Fruit fly (Drosophila melanogaster) whole organism, embryonic: ENCODE results near the gene Pcif1.
A peak's percentile ranks its signal among the peaks of the same experiment; 100 is the strongest.

Experiments
- Abd-B ChIP-seq: fragments of 200-800 bp; sonication (Bioruptor generic); optimal IDR thresholded peaks from 2 replicates; lab custom pipeline; 2018; ENCODE audit warnings: missing biosample characterization, mild to moderate bottlenecking, missing genetic modification characterization, moderate library complexity
- Aef1 ChIP-seq: fragments of 200-800 bp; sonication (Bioruptor generic); IDR thresholded peaks from 3 replicates; pipeline ENCODE4 v1.3.6; 2022; ENCODE audit warnings: missing biosample characterization, missing genetic modification characterization
- Atf3 ChIP-seq: fragments of 200-800 bp; sonication (Bioruptor generic); optimal IDR thresholded peaks from 3 replicates; lab custom pipeline; 2016; ENCODE audit warnings: missing biosample characterization, missing genetic modification characterization
- BEAF-32 ChIP-seq: fragments of 200-800 bp; sonication (Bioruptor generic); optimal IDR thresholded peaks from 3 replicates; lab custom pipeline; 2017; ENCODE audit warnings: missing biosample characterization, missing genetic modification characterization, mild to moderate bottlenecking, moderate library complexity, missing genetic modification reagents
- Bgb ChIP-seq: fragments of 200-800 bp; sonication (Bioruptor generic); IDR thresholded peaks from 2 replicates; pipeline ENCODE4 v1.3.6; 2022; ENCODE audit warnings: missing biosample characterization, missing genetic modification characterization; ENCODE audit not compliant: partially characterized antibody
- CG10431 ChIP-seq: fragments of 200-800 bp; sonication (Bioruptor generic); optimal IDR thresholded peaks from 3 replicates; lab custom pipeline; 2018; ENCODE audit warnings: missing biosample characterization, mild to moderate bottlenecking, missing genetic modification characterization
- CG12104 ChIP-seq: fragments of 200-800 bp; sonication (Bioruptor generic); optimal IDR thresholded peaks from 3 replicates; lab custom pipeline; 2016; ENCODE audit warnings: missing biosample characterization, missing genetic modification characterization
- CG13424 ChIP-seq: fragments of 200-800 bp; sonication (Bioruptor generic); optimal IDR thresholded peaks from 2 replicates; lab custom pipeline; 2019; ENCODE audit warnings: missing biosample characterization, mild to moderate bottlenecking, missing genetic modification characterization, moderate library complexity
- CG13775 ChIP-seq: fragments of 200-800 bp; sonication (Bioruptor generic); optimal IDR thresholded peaks from 3 replicates; lab custom pipeline; 2017; ENCODE audit warnings: missing biosample characterization, mild to moderate bottlenecking, missing genetic modification characterization
- CG13894 ChIP-seq: fragments of 200-800 bp; sonication (Bioruptor generic); optimal IDR thresholded peaks from 3 replicates; lab custom pipeline; 2018; ENCODE audit warnings: missing biosample characterization, mild to moderate bottlenecking, missing genetic modification characterization, moderate library complexity
- CG15269 ChIP-seq: fragments of 200-800 bp; sonication (Bioruptor generic); optimal IDR thresholded peaks from 2 replicates; lab custom pipeline; 2018; ENCODE audit warnings: missing biosample characterization, mild to moderate bottlenecking, missing genetic modification characterization, moderate library complexity
- CG1602 ChIP-seq: fragments of 200-800 bp; sonication (Bioruptor generic); optimal IDR thresholded peaks from 3 replicates; lab custom pipeline; 2016; ENCODE audit warnings: missing biosample characterization, missing genetic modification characterization
- CG16815 ChIP-seq: fragments of 200-800 bp; sonication (Bioruptor generic); optimal IDR thresholded peaks from 3 replicates; lab custom pipeline; 2017; ENCODE audit warnings: missing biosample characterization, mild to moderate bottlenecking, missing genetic modification characterization
- CG17361 ChIP-seq: fragments of 200-800 bp; sonication (Bioruptor generic); IDR thresholded peaks from 3 replicates; pipeline ENCODE4 v1.3.6; 2022; ENCODE audit warnings: missing biosample characterization, missing genetic modification characterization
- CG17385 ChIP-seq: fragments of 200-800 bp; sonication (Bioruptor generic); optimal IDR thresholded peaks from 3 replicates; lab custom pipeline; 2018; ENCODE audit warnings: missing biosample characterization, mild to moderate bottlenecking, missing genetic modification characterization
- CG2199 ChIP-seq: fragments of 200-800 bp; sonication (Bioruptor generic); IDR thresholded peaks from 3 replicates; pipeline ENCODE4 v1.3.6; 2022; ENCODE audit warnings: missing biosample characterization, missing genetic modification characterization
- CG2202 ChIP-seq: fragments of 200-800 bp; sonication (Bioruptor generic); optimal IDR thresholded peaks from 2 replicates; lab custom pipeline; 2018; ENCODE audit warnings: missing biosample characterization, mild to moderate bottlenecking, missing genetic modification characterization
- CG30431 ChIP-seq: fragments of 200-800 bp; sonication (Bioruptor generic); optimal IDR thresholded peaks from 2 replicates; lab custom pipeline; 2017; ENCODE audit warnings: missing biosample characterization, missing genetic modification characterization
- CG6654 ChIP-seq: fragments of 200-800 bp; sonication (Bioruptor generic); optimal IDR thresholded peaks from 2 replicates; lab custom pipeline; 2017; ENCODE audit warnings: missing biosample characterization, mild to moderate bottlenecking, missing genetic modification characterization
- CG7556 ChIP-seq: fragments of 200-800 bp; sonication (Bioruptor generic); optimal IDR thresholded peaks from 2 replicates; lab custom pipeline; 2017; ENCODE audit warnings: missing biosample characterization, mild to moderate bottlenecking, missing genetic modification characterization
- Drgx ChIP-seq: fragments of 200-800 bp; sonication (Bioruptor generic); IDR thresholded peaks from 2 replicates; pipeline ENCODE4 v1.3.6; 2022; ENCODE audit warnings: missing biosample characterization, missing genetic modification characterization
- Fer3 ChIP-seq: fragments of 200-800 bp; sonication (Bioruptor generic); optimal IDR thresholded peaks from 2 replicates; lab custom pipeline; 2018; ENCODE audit warnings: missing biosample characterization, mild to moderate bottlenecking, missing genetic modification characterization, moderate library complexity
- HmgD ChIP-seq: fragments of 200-800 bp; sonication (Bioruptor generic); optimal IDR thresholded peaks from 3 replicates; lab custom pipeline; 2016; ENCODE audit warnings: missing biosample characterization, missing genetic modification characterization
- Hsf ChIP-seq: fragments of 200-800 bp; sonication (Bioruptor generic); optimal IDR thresholded peaks from 3 replicates; lab custom pipeline; 2016; ENCODE audit warnings: missing biosample characterization, missing genetic modification characterization
- Nf-YB ChIP-seq: fragments of 200-800 bp; sonication (Bioruptor generic); optimal IDR thresholded peaks from 3 replicates; lab custom pipeline; 2019; ENCODE audit warnings: missing biosample characterization, mild to moderate bottlenecking, missing genetic modification characterization, moderate library complexity
- Ptx1 ChIP-seq: fragments of 200-800 bp; sonication (Bioruptor generic); IDR thresholded peaks from 2 replicates; pipeline ENCODE4 v1.3.6; 2022; ENCODE audit warnings: missing biosample characterization, missing genetic modification characterization
- Sin3A ChIP-seq: fragments of >200 bp; optimal IDR thresholded peaks from 2 replicates; lab custom pipeline; 2018
- Trl ChIP-seq, 3 experiments: fragments of >200 bp in 2 of 3; fragments of 200-800 bp in 1 of 3; sonication (Bioruptor generic) in 1 of 3; optimal IDR thresholded peaks; 2 replicates in 1 of 3; 3 replicates in 2 of 3; lab custom pipeline; 2016 to 2017; ENCODE audit warnings: missing biosample characterization in 1 of 3, missing genetic modification characterization in 1 of 3
- ase ChIP-seq: fragments of 200-800 bp; sonication (Bioruptor generic); IDR thresholded peaks from 3 replicates; pipeline ENCODE4 v1.3.6; 2022; ENCODE audit warnings: missing biosample characterization, missing genetic modification characterization
- bab2 ChIP-seq: fragments of 200-800 bp; sonication (Bioruptor generic); optimal IDR thresholded peaks from 2 replicates; lab custom pipeline; 2016; ENCODE audit warnings: missing biosample characterization, missing genetic modification characterization
- bowl ChIP-seq: fragments of 200-800 bp; sonication (Bioruptor generic); IDR thresholded peaks from 2 replicates; pipeline ENCODE4 v1.3.6; 2022; ENCODE audit warnings: missing biosample characterization, missing genetic modification characterization
- br ChIP-seq: fragments of >200 bp; optimal IDR thresholded peaks from 2 replicates; lab custom pipeline; 2017
- bsh ChIP-seq, 2 experiments: fragments of 200-800 bp; sonication (Bioruptor generic); optimal IDR thresholded peaks; 2 replicates each; lab custom pipeline; 2017 to 2018; ENCODE audit warnings: mild to moderate bottlenecking in 2 of 2, missing biosample characterization in 2 of 2, missing genetic modification characterization in 2 of 2, moderate library complexity in 1 of 2
- cas ChIP-seq: fragments of 200-800 bp; sonication (Bioruptor generic); IDR thresholded peaks from 2 replicates; pipeline ENCODE4 v1.3.6; 2022; ENCODE audit warnings: missing biosample characterization, missing genetic modification characterization
- corto ChIP-seq: fragments of 200-800 bp; sonication (Bioruptor generic); optimal IDR thresholded peaks from 2 replicates; lab custom pipeline; 2016; ENCODE audit warnings: missing biosample characterization, mild to moderate bottlenecking, missing genetic modification characterization, moderate library complexity
- da ChIP-seq: fragments of 200-800 bp; sonication (Bioruptor generic); optimal IDR thresholded peaks from 2 replicates; lab custom pipeline; 2016; ENCODE audit warnings: missing biosample characterization, missing genetic modification characterization
- dpn ChIP-seq, 2 experiments: fragments of 200-800 bp; sonication (Bioruptor generic); optimal IDR thresholded peaks; 3 replicates each; lab custom pipeline; 2016; ENCODE audit warnings: missing biosample characterization in 2 of 2, missing genetic modification characterization in 2 of 2
- esg ChIP-seq: fragments of 200-800 bp; sonication (Bioruptor generic); conservative IDR thresholded peaks from 2 replicates; pipeline ENCODE4 v1.3.6; 2022; ENCODE audit warnings: missing biosample characterization, missing genetic modification characterization
- fd96Cb ChIP-seq: fragments of 200-800 bp; sonication (Bioruptor generic); optimal IDR thresholded peaks from 2 replicates; lab custom pipeline; 2018; ENCODE audit warnings: missing biosample characterization, mild to moderate bottlenecking, missing genetic modification characterization, moderate library complexity
- jumu ChIP-seq: fragments of 200-800 bp; sonication (Bioruptor generic); optimal IDR thresholded peaks from 3 replicates; lab custom pipeline; 2016; ENCODE audit warnings: missing biosample characterization, missing genetic modification characterization
- kay ChIP-seq: fragments of 200-800 bp; sonication (Bioruptor generic); optimal IDR thresholded peaks from 2 replicates; lab custom pipeline; 2016; ENCODE audit warnings: missing biosample characterization, missing genetic modification characterization
- maf-S ChIP-seq: fragments of 200-800 bp; sonication (Bioruptor generic); optimal IDR thresholded peaks from 2 replicates; lab custom pipeline; 2016; ENCODE audit warnings: missing biosample characterization, missing genetic modification characterization
- mirr ChIP-seq: fragments of 200-800 bp; sonication (Bioruptor generic); optimal IDR thresholded peaks from 3 replicates; lab custom pipeline; 2018; ENCODE audit warnings: missing biosample characterization, mild to moderate bottlenecking, missing genetic modification characterization
- peb ChIP-seq: fragments of 200-800 bp; sonication (Bioruptor generic); IDR thresholded peaks from 2 replicates; pipeline ENCODE4 v1.3.6; 2022; ENCODE audit warnings: missing biosample characterization, missing genetic modification characterization
- ranshi ChIP-seq: fragments of 200-800 bp; sonication (Bioruptor generic); IDR thresholded peaks from 2 replicates; pipeline ENCODE4 v1.3.6; 2022; ENCODE audit warnings: missing biosample characterization, missing genetic modification characterization
- sc ChIP-seq, 3 experiments: fragments of >200 bp in 2 of 3; fragments of 200-800 bp in 1 of 3; sonication (Bioruptor generic) in 1 of 3; optimal IDR thresholded peaks; 2 replicates in 2 of 3; 3 replicates in 1 of 3; lab custom pipeline; 2017; ENCODE audit warnings: mild to moderate bottlenecking in 1 of 3, missing biosample characterization in 1 of 3, missing genetic modification characterization in 1 of 3, missing genetic modification reagents in 1 of 3
- slbo ChIP-seq: fragments of 200-800 bp; sonication (Bioruptor generic); IDR thresholded peaks from 2 replicates; pipeline ENCODE4 v1.3.6; 2022; ENCODE audit warnings: missing biosample characterization, missing genetic modification characterization
- vnd ChIP-seq: fragments of 200-800 bp; sonication (Bioruptor generic); IDR thresholded peaks from 3 replicates; pipeline ENCODE4 v1.3.6; 2022; ENCODE audit warnings: missing biosample characterization, missing genetic modification characterization; ENCODE audit not compliant: partially characterized antibody

The Pcif1 gene

DNA sequence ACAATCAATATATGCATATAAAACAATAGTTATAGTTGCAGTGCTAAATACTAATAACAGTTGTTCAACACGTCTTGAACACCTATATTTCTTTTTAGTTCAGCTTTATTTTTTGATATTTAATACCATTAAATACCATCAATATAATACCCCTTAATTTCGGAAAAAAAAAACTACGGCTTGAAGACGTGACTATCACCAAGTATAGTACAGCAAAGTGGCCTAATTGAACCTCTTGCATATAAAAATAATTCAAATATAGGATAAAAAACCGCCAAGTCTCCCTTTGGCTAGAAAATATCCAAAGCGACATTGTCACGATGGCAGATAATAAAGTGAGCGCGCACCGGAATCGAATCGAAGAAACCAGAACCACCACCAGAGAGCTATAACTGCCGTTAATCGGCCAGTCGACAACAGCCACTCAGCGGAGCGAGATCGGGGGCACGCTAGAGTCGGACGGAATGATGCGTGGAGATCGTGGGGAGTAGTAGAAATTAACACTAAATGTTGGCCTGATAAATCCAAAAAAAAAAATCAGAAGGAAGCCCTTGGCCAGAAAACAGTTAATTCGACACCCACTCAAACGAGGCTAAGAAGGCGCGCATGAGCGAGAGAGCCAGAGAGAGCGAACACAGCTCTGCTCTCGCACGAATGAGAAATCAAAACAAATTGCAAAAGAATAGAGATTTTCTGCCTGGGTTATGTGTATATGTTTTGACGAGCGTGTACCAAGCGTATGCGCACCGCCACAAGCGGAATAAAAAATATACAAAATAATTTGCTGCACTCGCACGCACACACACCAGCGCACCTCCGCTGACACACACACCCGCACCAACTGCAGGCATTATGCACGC lies 955 bp downstream of the Pcif1 start (continued):
- TF ChIP-seq bsh (GFP tag; optimal IDR thresholded peaks at IDR 0.05; lab: Kevin White, UChicago) (no peak), CG7556 (GFP tag; lab: Kevin White, UChicago) (peak; percentile 55), bowl (GFP tag; lab: Robert Waterston, UW) (no peak), Nf-YB (no peak), Aef1 (GFP tag; lab: Robert Waterston, UW) (no peak), cas (no peak), CG30431 (GFP tag; lab: Kevin White, UChicago) (peak; percentile 13), Sin3A (lab: Kevin White, UChicago) (no peak), Bgb (GFP tag; lab: Robert Waterston, UW) (peak; percentile 50; the same call in 1 of the 2 replicates), Atf3 (GFP tag; lab: Kevin White, UChicago) (no peak), CG17385 (GFP tag; lab: Kevin White, UChicago) (peak; percentile 19), CG12104 (GFP tag; lab: Kevin White, UChicago) (peak; percentile 41), dpn (GFP tag; optimal IDR thresholded peaks at IDR 0.05; lab: Kevin White, UChicago) (peak; percentile 30 to 46), CG10431 (GFP tag; lab: Kevin White, UChicago) (no peak), Drgx (GFP tag; lab: Robert Waterston, UW) (peak; percentile 46; the same call in 1 of the 2 replicates), CG6654 (GFP tag; lab: Kevin White, UChicago) (no peak), sc (optimal IDR thresholded peaks at IDR 0.05; lab: Kevin White, UChicago) (no peak), sc (GFP tag; optimal IDR thresholded peaks at IDR 0.05; lab: Kevin White, UChicago) (no peak), corto (GFP tag; lab: Kevin White, UChicago) (peak; percentile 6), mirr (GFP tag; lab: Kevin White, UChicago) (peak; percentile 75), Ptx1 (GFP tag; lab: Robert Waterston, UW) (no peak), vnd (GFP tag; lab: Robert Waterston, UW) (0 out of 3 replicates have a peak, but pooled peaks have one; percentile 31), fd96Cb (no peak), HmgD (no peak), maf-S (GFP tag; lab: Kevin White, UChicago) (no peak), CG17361 (GFP tag; lab: Robert Waterston, UW) (peak; percentile 77; the same call in 2 of the 3 replicates), CG15269 (tag; lab: Kevin White, UChicago) (peak; percentile 55), CG2202 (tag; lab: Kevin White, UChicago) (no peak), Trl (optimal IDR thresholded peaks at IDR 0.05; lab: Kevin White, UChicago) (peak; percentile 91 to 98), Trl (GFP tag; optimal IDR thresholded peaks at IDR 0.05; lab: Kevin White, UChicago) (peak; percentile 77), bab2 (no peak), slbo (GFP tag; lab: Robert Waterston, UW) (0 out of 2 replicates have a peak, but pooled peaks have one; percentile 15), CG16815 (GFP tag; lab: Kevin White, UChicago) (no peak), esg (GFP tag; lab: Robert Waterston, UW) (no peak), CG2199 (peak; percentile 81; the same call in 2 of the 3 replicates), BEAF-32 (GFP tag; lab: Kevin White, UChicago) (peak; percentile 44), CG13424 (tag; lab: Kevin White, UChicago) (peak; percentile 50), ase (GFP tag; lab: Robert Waterston, UW) (no peak), da (GFP tag; lab: Kevin White, UChicago) (no peak), peb (GFP tag; lab: Robert Waterston, UW) (no peak), Hsf (GFP tag; lab: Kevin White, UChicago) (peak; percentile 16), Fer3 (tag; lab: Kevin White, UChicago) (no peak), CG13775 (GFP tag; lab: Kevin White, UChicago) (peak; percentile 37), CG13894 (tag; lab: Kevin White, UChicago) (peak; percentile 78), Abd-B (GFP tag; lab: Kevin White, UChicago) (peak; percentile 33), br (lab: Kevin White, UChicago) (no peak), kay (peak; percentile 62), jumu (no peak), CG1602 (no peak), ranshi (GFP tag; lab: Robert Waterston, UW) (peak; percentile 37; the same call in 1 of the 2 replicates)
